Worm (Caenorhabditis elegans) whole organism, mixed stage, embryonic: ENCODE measurements around the gene Y39B6A.1.

Experiments
- blmp-1 ChIP-seq: fragments of 150-350 bp; optimal IDR thresholded peaks from 2 replicates; lab custom pipeline; 2014; ENCODE audit warnings: missing biosample characterization, missing genetic modification characterization
- drap-1 ChIP-seq: fragments of 200-800 bp; sonication (Bioruptor generic); optimal IDR thresholded peaks from 3 replicates; lab custom pipeline; 2018; ENCODE audit warnings: mild to moderate bottlenecking, missing genetic modification characterization, missing compliant biosample characterization
- elt-1 ChIP-seq: sonication (generic microtip); optimal IDR thresholded peaks from 2 replicates; lab custom pipeline; 2017; ENCODE audit warnings: missing genetic modification characterization, mild to moderate bottlenecking, missing compliant biosample characterization, antibody characterized with exemption, moderate library complexity, borderline replicate concordance; ENCODE audit not compliant: insufficient read depth
- flh-1 ChIP-seq: fragments of 200-800 bp; sonication (Bioruptor generic); optimal IDR thresholded peaks from 2 replicates; lab custom pipeline; 2018; ENCODE audit warnings: mild to moderate bottlenecking, missing genetic modification characterization, moderate library complexity, missing compliant biosample characterization
- lsy-2 ChIP-seq: fragments of 150-350 bp; optimal IDR thresholded peaks from 2 replicates; lab custom pipeline; 2014; ENCODE audit warnings: missing biosample characterization, missing genetic modification characterization
- mab-5 ChIP-seq: fragments of 150-350 bp; optimal IDR thresholded peaks from 2 replicates; lab custom pipeline; 2014; ENCODE audit warnings: missing biosample characterization, missing genetic modification characterization
- mep-1 ChIP-seq: fragments of 150-350 bp; optimal IDR thresholded peaks from 2 replicates; lab custom pipeline; 2017; ENCODE audit warnings: missing biosample characterization, missing genetic modification reagents, missing genetic modification characterization, inconsistent platforms
- nhr-12 ChIP-seq: fragments of 150-350 bp; optimal IDR thresholded peaks from 2 replicates; lab custom pipeline; 2014; ENCODE audit warnings: missing biosample characterization, missing genetic modification characterization
- nhr-28 ChIP-seq: fragments of 150-350 bp; optimal IDR thresholded peaks from 2 replicates; lab custom pipeline; 2014; ENCODE audit warnings: missing biosample characterization, missing genetic modification characterization
- pha-4 ChIP-seq: fragments of 150-350 bp; optimal IDR thresholded peaks from 2 replicates; lab custom pipeline; 2018; ENCODE audit warnings: missing biosample characterization, missing genetic modification reagents, missing genetic modification characterization
- snpc-4 ChIP-seq: fragments of 150-350 bp; optimal IDR thresholded peaks from 2 replicates; lab custom pipeline; 2014; ENCODE audit warnings: missing biosample characterization, missing genetic modification characterization
- sptf-1 ChIP-seq: sonication (generic microtip); optimal IDR thresholded peaks from 2 replicates; lab custom pipeline; 2017; ENCODE audit warnings: mild to moderate bottlenecking, missing genetic modification characterization, moderate library complexity, missing compliant biosample characterization
- unc-39 ChIP-seq: fragments of 150-350 bp; optimal IDR thresholded peaks from 2 replicates; lab custom pipeline; 2014; ENCODE audit warnings: missing biosample characterization, missing genetic modification characterization
- ztf-11 ChIP-seq: fragments of 150-350 bp; optimal IDR thresholded peaks from 2 replicates; lab custom pipeline; 2014; ENCODE audit warnings: missing biosample characterization, missing genetic modification characterization

- no peak for TF ChIP-seq pha-4 (tag; lab: Kevin White, UChicago)
- TF ChIP-seq snpc-4, result no peak
- no peak for TF ChIP-seq blmp-1 (tag; lab: Kevin White, UChicago)
- TF ChIP-seq sptf-1 (tag; lab: Kevin White, UChicago), result no peak
- no peak for TF ChIP-seq ztf-11 (tag; lab: Kevin White, UChicago)
- no peak for TF ChIP-seq elt-1
- no peak for TF ChIP-seq unc-39 (tag; lab: Kevin White, UChicago)
- no peak for TF ChIP-seq lsy-2 (tag; lab: Kevin White, UChicago)
- no peak for TF ChIP-seq flh-1
- TF ChIP-seq mep-1 (tag; lab: Kevin White, UChicago), result no peak
- no peak for TF ChIP-seq nhr-28 (tag; lab: Kevin White, UChicago)
- TF ChIP-seq nhr-12 (tag; lab: Kevin White, UChicago), result no peak
- TF ChIP-seq mab-5 (tag; lab: Kevin White, UChicago), result no peak
- no peak for TF ChIP-seq drap-1 (GFP tag; lab: Kevin White, UChicago)
These were observed 33.8 kb upstream of the Y39B6A.1 start, which contains the start of gene fbxb-2 for ce11 chrV:19237204-19237603.
